Worm (Caenorhabditis elegans) whole organism, L1 larva: Measurements from ENCODE around the gene math-4.
"Not testable (repeated sequence)": the region's sequence is repeated elsewhere in the genome, so short reads cannot be mapped to it uniquely, and the experiment has no call there.

Source experiments
- C04F5.9 ChIP-seq: sonication (generic microtip); optimal IDR thresholded peaks from 2 replicates; lab custom pipeline; 2016; ENCODE audit warnings: missing genetic modification characterization, missing compliant biosample characterization
- C16A3.4 ChIP-seq: fragments of 150-350 bp; optimal IDR thresholded peaks from 2 replicates; lab custom pipeline; 2014; ENCODE audit warnings: missing biosample characterization, missing genetic modification characterization
- F16B12.6 ChIP-seq: fragments of 150-350 bp; optimal IDR thresholded peaks from 2 replicates; lab custom pipeline; 2014; ENCODE audit warnings: missing biosample characterization, missing genetic modification characterization
- Y116A8C.19 ChIP-seq: sonication (generic microtip); optimal IDR thresholded peaks from 2 replicates; lab custom pipeline; 2016; ENCODE audit warnings: missing compliant biosample characterization, missing genetic modification characterization, borderline replicate concordance
- aha-1 ChIP-seq: fragments of 150-350 bp; optimal IDR thresholded peaks from 2 replicates; lab custom pipeline; 2014; ENCODE audit warnings: missing biosample characterization, missing genetic modification characterization
- alr-1 ChIP-seq: fragments of 200-800 bp; sonication (Bioruptor generic); optimal IDR thresholded peaks from 2 replicates; lab custom pipeline; 2018; ENCODE audit warnings: borderline replicate concordance, mild to moderate bottlenecking, missing genetic modification characterization, missing compliant biosample characterization
- ama-1 ChIP-seq: fragments of 150-350 bp; optimal IDR thresholded peaks from 2 replicates; lab custom pipeline; 2014
- ceh-63 ChIP-seq: fragments of 200-800 bp; sonication (Bioruptor generic); optimal IDR thresholded peaks from 2 replicates; lab custom pipeline; 2018; ENCODE audit warnings: mild to moderate bottlenecking, missing genetic modification characterization, missing compliant biosample characterization
- ceh-8 ChIP-seq: fragments of 200-800 bp; sonication (Bioruptor generic); optimal IDR thresholded peaks from 2 replicates; lab custom pipeline; 2018; ENCODE audit warnings: mild to moderate bottlenecking, missing genetic modification characterization, moderate library complexity, missing compliant biosample characterization
- ceh-88 ChIP-seq: fragments of 200-800 bp; sonication (Bioruptor generic); IDR thresholded peaks from 2 replicates; pipeline ENCODE4 v1.3.6; 2022; ENCODE audit warnings: missing genetic modification characterization, missing compliant biosample characterization
- efl-1 ChIP-seq, 4 experiments: fragments of 150-350 bp; optimal IDR thresholded peaks in 3 of 4; peaks in 1 of 4; 1 replicate in 1 of 4; 2 replicates in 3 of 4; lab custom pipeline; 2014; ENCODE audit warnings: missing biosample characterization in 2 of 4, missing genetic modification characterization in 2 of 4, missing genetic modification reagents in 2 of 4
- egl-27 ChIP-seq, 2 experiments: fragments of 150-350 bp in 1 of 2; sonication (generic microtip); optimal IDR thresholded peaks; 3 replicates each; lab custom pipeline; 2017 to 2018; ENCODE audit warnings: missing biosample characterization in 2 of 2, missing genetic modification characterization in 2 of 2, missing genetic modification reagents in 2 of 2
- elt-2 ChIP-seq: sonication (generic microtip); optimal IDR thresholded peaks from 2 replicates; lab custom pipeline; 2016; ENCODE audit warnings: missing genetic modification characterization, mild to moderate bottlenecking, inconsistent platforms, missing compliant biosample characterization, missing genetic modification reagents
- elt-3 ChIP-seq, 6 experiments: fragments of 150-350 bp in 1 of 6; sonication (generic microtip); optimal IDR thresholded peaks; 2 replicates each; lab custom pipeline; 2017 to 2018; ENCODE audit warnings: missing biosample characterization in 6 of 6, missing genetic modification characterization in 6 of 6, inconsistent platforms in 1 of 6
- ets-5 ChIP-seq: fragments of 200-800 bp; sonication (Bioruptor generic); IDR thresholded peaks from 2 replicates; pipeline ENCODE4 v1.3.6; 2022; ENCODE audit warnings: missing genetic modification characterization, missing compliant biosample characterization
- fkh-4 ChIP-seq: sonication (generic microtip); optimal IDR thresholded peaks from 2 replicates; lab custom pipeline; 2016; ENCODE audit warnings: missing compliant biosample characterization, missing genetic modification characterization, borderline replicate concordance
- fos-1 ChIP-seq: fragments of 150-350 bp; optimal IDR thresholded peaks from 2 replicates; lab custom pipeline; 2014; ENCODE audit warnings: missing biosample characterization, missing genetic modification characterization
- hlh-4 ChIP-seq: sonication (generic microtip); optimal IDR thresholded peaks from 2 replicates; lab custom pipeline; 2016; ENCODE audit warnings: mild to moderate bottlenecking, missing genetic modification characterization, missing compliant biosample characterization
- hpl-2 ChIP-seq: fragments of 150-350 bp; optimal IDR thresholded peaks from 2 replicates; lab custom pipeline; 2014; ENCODE audit warnings: missing biosample characterization, missing genetic modification reagents, missing genetic modification characterization
- irx-1 ChIP-seq: sonication (generic microtip); optimal IDR thresholded peaks from 2 replicates; lab custom pipeline; 2016; ENCODE audit warnings: missing genetic modification characterization, missing compliant biosample characterization
- isw-1 ChIP-seq: fragments of 200-800 bp; sonication (Bioruptor generic); IDR thresholded peaks from 2 replicates; pipeline ENCODE4 v1.3.6; 2022; ENCODE audit warnings: missing genetic modification characterization, missing compliant biosample characterization
- lin-13 ChIP-seq: fragments of 150-350 bp; optimal IDR thresholded peaks from 2 replicates; lab custom pipeline; 2014; ENCODE audit warnings: missing biosample characterization, missing genetic modification reagents, missing genetic modification characterization
- lin-15B ChIP-seq: fragments of 150-350 bp; sonication (generic microtip); optimal IDR thresholded peaks from 3 replicates; lab custom pipeline; 2014; ENCODE audit warnings: missing biosample characterization, missing genetic modification characterization
- lin-39 ChIP-seq: fragments of 150-350 bp; optimal IDR thresholded peaks from 2 replicates; lab custom pipeline; 2014; ENCODE audit warnings: missing biosample characterization, missing genetic modification reagents, missing genetic modification characterization
- lir-3 ChIP-seq: sonication (generic microtip); optimal IDR thresholded peaks from 2 replicates; lab custom pipeline; 2016; ENCODE audit warnings: mild to moderate bottlenecking, missing genetic modification characterization, moderate library complexity, missing compliant biosample characterization; ENCODE audit not compliant: poor library complexity
- nhr-47 ChIP-seq: sonication (generic microtip); optimal IDR thresholded peaks from 2 replicates; lab custom pipeline; 2016; ENCODE audit warnings: mild to moderate bottlenecking, missing genetic modification characterization, moderate library complexity, missing compliant biosample characterization
- nhr-77 ChIP-seq: fragments of 150-350 bp; optimal IDR thresholded peaks from 2 replicates; lab custom pipeline; 2014; ENCODE audit warnings: missing biosample characterization, missing genetic modification characterization
- nhr-84 ChIP-seq: sonication (generic microtip); optimal IDR thresholded peaks from 2 replicates; lab custom pipeline; 2017; ENCODE audit warnings: missing biosample characterization, missing genetic modification characterization
- nhr-85 ChIP-seq: sonication (generic microtip); peaks from one replicate; lab custom pipeline; 2016; ENCODE audit warnings: missing genetic modification characterization, inconsistent platforms, missing compliant biosample characterization
- pag-3 ChIP-seq: sonication (generic microtip); optimal IDR thresholded peaks from 2 replicates; lab custom pipeline; 2017; ENCODE audit warnings: missing genetic modification characterization, mild to moderate bottlenecking, missing compliant biosample characterization, antibody characterized with exemption, borderline replicate concordance; ENCODE audit not compliant: insufficient read depth
- pax-3 ChIP-seq: fragments of 200-800 bp; sonication (Bioruptor generic); optimal IDR thresholded peaks from 2 replicates; lab custom pipeline; 2018; ENCODE audit warnings: mild to moderate bottlenecking, missing genetic modification characterization, moderate library complexity, missing compliant biosample characterization
- snpc-4 ChIP-seq: fragments of 150-350 bp; optimal IDR thresholded peaks from 2 replicates; lab custom pipeline; 2014; ENCODE audit warnings: missing biosample characterization, missing genetic modification characterization
- snu-23 ChIP-seq: sonication (generic microtip); optimal IDR thresholded peaks from 2 replicates; lab custom pipeline; 2016; ENCODE audit warnings: missing genetic modification characterization, missing compliant biosample characterization
- sox-4 ChIP-seq: sonication (generic microtip); optimal IDR thresholded peaks from 2 replicates; lab custom pipeline; 2016; ENCODE audit warnings: missing genetic modification characterization, missing compliant biosample characterization
- sup-37 ChIP-seq: fragments of 200-800 bp; sonication (Bioruptor generic); optimal IDR thresholded peaks from 2 replicates; lab custom pipeline; 2018; ENCODE audit warnings: mild to moderate bottlenecking, missing genetic modification characterization, missing compliant biosample characterization
- unc-130 ChIP-seq: fragments of 150-350 bp; optimal IDR thresholded peaks from 2 replicates; lab custom pipeline; 2017; ENCODE audit warnings: missing biosample characterization, missing genetic modification characterization, inconsistent platforms
- vab-15 ChIP-seq: sonication (generic microtip); optimal IDR thresholded peaks from 2 replicates; lab custom pipeline; 2017; ENCODE audit warnings: missing genotype, mild to moderate bottlenecking, missing genetic modification characterization, missing compliant biosample characterization
- zag-1 ChIP-seq: fragments of 150-350 bp; optimal IDR thresholded peaks from 2 replicates; lab custom pipeline; 2014; ENCODE audit warnings: missing biosample characterization, missing genetic modification characterization
- ztf-11 ChIP-seq, 2 experiments: sonication (generic microtip); optimal IDR thresholded peaks; 2 replicates each; lab custom pipeline; 2016 to 2017; ENCODE audit warnings: missing genetic modification characterization in 2 of 2, missing biosample characterization in 1 of 2, missing compliant biosample characterization in 1 of 2

The math-4 gene

DNA sequence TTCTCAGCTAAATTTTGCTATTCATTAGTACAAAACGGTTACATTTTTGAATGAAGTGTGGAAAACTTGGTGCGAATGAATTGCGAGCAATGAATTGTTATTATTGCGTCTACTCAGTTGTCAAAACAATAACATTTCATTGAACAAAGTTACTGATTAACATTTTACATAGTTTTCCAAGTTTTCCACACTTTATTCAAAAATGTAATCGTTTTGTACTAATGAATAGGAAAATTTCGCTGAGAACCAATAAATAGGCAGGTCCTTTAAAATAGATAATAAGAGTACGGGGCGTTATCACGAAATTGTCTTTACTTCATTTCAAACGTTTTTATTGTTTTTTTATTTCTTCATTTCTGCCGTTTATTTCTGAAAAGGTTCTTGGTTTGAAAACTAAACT, at the start of gene math-4:
math-4 (minus strand) TSS at position 101 of the 400 bp plus-strand sequence.
- TF ChIP-seq efl-1 (optimal IDR thresholded peaks at IDR 0.05; lab: Kevin White, UChicago), result no peak
- peak in 1 of 2 experiments; percentile 84 for TF ChIP-seq efl-1 (GFP tag; optimal IDR thresholded peaks at IDR 0.05 in 1 of 2; lab: Kevin White, UChicago)
- TF ChIP-seq nhr-77 (tag; lab: Kevin White, UChicago), result no peak
- TF ChIP-seq, all 84 proteins: peak for 1

DNA sequence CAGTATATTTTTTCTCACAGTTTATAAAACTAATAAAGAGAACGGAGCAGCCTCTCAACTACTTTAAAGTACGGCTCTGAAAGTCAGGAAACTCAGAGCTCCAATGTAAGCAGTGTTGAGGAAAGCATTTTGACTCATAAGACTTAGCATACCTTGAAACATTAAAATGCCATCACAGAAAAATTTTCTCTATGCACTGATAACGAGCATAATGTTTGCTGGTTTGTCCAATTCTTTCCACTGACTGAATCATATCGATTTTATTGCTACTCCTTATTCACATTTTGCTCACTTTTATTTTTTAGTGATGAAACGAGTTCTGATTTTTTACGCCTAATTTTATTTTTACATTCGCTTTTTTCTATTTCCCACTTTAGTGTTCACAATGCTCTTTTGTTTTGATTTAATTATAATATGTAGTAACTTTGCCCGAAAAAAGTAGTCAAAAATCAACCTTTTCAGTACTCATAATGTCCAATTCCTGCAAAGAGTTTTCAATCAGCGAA, 49.6 kb upstream of the math-4 start, which contains the start of gene math-39:
math-39 (plus strand) TSS at position 456 of the 506 bp plus-strand sequence.
- no peak for TF ChIP-seq ceh-88 (GFP tag; lab: Robert Waterston, UW)
- no peak for TF ChIP-seq ets-5
- TF ChIP-seq alr-1 (tag; lab: Kevin White, UChicago), result no peak
- TF ChIP-seq hpl-2 (GFP tag; lab: Kevin White, UChicago), result no peak
- TF ChIP-seq snu-23 (GFP tag; lab: Kevin White, UChicago), result no peak
- TF ChIP-seq C16A3.4 (tag; lab: Kevin White, UChicago), result no peak
- no peak for TF ChIP-seq pax-3 (tag; lab: Kevin White, UChicago)
- no peak for TF ChIP-seq C04F5.9 (tag; lab: Kevin White, UChicago)
- no peak for TF ChIP-seq unc-130 (tag; lab: Kevin White, UChicago)
- no peak for TF ChIP-seq lir-3 (tag; lab: Kevin White, UChicago)
- TF ChIP-seq elt-3 (tag; optimal IDR thresholded peaks at IDR 0.05; lab: Kevin White, UChicago), result no peak
- TF ChIP-seq lin-39 (tag; lab: Kevin White, UChicago), result no peak
- no peak for TF ChIP-seq aha-1 (tag; lab: Kevin White, UChicago)
- no peak for TF ChIP-seq ceh-8 (GFP tag; lab: Kevin White, UChicago)
- TF ChIP-seq sup-37 (GFP tag; lab: Kevin White, UChicago), result no peak
- no peak for TF ChIP-seq F16B12.6 (tag; lab: Kevin White, UChicago)
- no peak for TF ChIP-seq fkh-4

DNA sequence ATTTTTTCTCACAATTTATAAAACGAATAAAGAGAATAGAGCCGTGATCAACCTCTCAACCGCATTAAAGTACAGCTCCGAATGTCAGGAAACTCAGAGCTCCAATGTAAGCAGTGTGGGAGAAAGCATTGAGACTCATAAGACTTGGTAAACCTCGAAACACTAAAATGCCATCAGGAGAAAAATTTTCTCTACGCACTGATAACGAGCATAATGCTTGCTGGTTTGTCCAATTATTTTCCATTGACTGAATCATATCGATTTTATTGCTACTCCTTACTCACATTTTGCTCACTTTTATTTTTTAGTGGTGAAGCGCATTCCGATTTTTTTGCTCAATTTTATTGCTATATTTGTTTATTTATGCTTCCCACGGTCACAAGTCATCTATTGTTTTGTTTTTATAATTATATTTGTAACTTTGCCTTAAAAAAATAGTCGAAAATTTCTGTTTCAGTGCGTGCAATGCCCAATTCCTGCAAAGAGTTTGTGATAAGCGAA, 47.9 kb upstream of the math-4 start, which contains the start of gene math-40:
math-40 (plus strand) TSS at position 451 of the 501 bp plus-strand sequence.
- TF ChIP-seq lin-15B (no peak), pag-3 (tag; lab: Kevin White, UChicago) (no peak), unc-130 (tag; lab: Kevin White, UChicago) (no peak), elt-2 (tag; lab: Kevin White, UChicago) (peak; percentile 26), snu-23 (GFP tag; lab: Kevin White, UChicago) (no peak), sox-4 (tag; lab: Kevin White, UChicago) (no peak), efl-1 (optimal IDR thresholded peaks at IDR 0.05; lab: Kevin White, UChicago) (no peak), efl-1 (GFP tag; optimal IDR thresholded peaks at IDR 0.05 in 1 of 2; lab: Kevin White, UChicago) (peak in 1 of 2 experiments; percentile 18), fos-1 (tag; lab: Kevin White, UChicago) (no peak), vab-15 (tag; lab: Kevin White, UChicago) (no peak), lin-39 (tag; lab: Kevin White, UChicago) (no peak)
- TF ChIP-seq, all 84 proteins: peak for 2

DNA sequence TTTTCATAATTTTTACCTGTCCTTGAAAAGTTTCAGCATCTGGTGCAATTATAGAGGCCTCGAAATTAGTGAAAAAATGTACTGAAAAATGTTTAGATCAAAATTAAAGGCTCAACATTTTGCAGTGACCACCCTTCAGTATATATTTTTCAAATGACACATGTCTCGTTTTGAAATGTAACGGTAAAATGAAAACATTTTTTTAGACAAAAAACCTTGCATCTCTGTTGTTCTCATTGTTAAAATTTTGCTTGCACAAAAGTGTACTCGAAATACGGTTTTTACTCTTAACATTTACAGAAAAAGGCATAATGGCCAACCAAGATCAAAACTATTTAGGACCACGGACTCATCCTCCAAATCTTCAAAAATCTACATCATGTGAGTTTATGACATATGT, 42.0 kb upstream of the math-4 start, which contains the start of gene math-41:
math-41 (plus strand) TSS at position 301 of the 400 bp plus-strand sequence.
- TF ChIP-seq hpl-2 (GFP tag; lab: Kevin White, UChicago); pag-3 (tag; lab: Kevin White, UChicago); ceh-88 (GFP tag; lab: Robert Waterston, UW): not testable (repeated sequence)

DNA sequence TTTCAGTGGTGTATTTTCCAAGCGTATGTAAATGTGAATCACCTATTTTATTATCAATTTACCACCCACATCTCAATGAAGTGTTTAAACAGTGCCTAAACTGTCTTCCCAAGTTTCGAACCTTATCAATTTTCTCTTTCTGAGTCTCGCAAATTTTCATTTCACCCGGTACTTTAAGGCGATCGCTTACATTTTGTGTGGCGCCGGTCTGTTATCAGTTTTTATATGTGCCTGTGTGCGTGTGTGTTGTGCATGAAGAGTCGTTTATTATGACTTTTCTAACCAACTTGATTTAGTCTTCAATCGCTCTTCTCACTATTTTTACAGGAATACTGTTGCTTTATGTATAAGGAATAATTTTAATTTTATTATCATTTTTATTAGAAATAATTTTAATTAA, 41.2 kb upstream of the math-4 start:
- TF ChIP-seq elt-2 (tag; lab: Kevin White, UChicago), result peak; percentile 62

DNA sequence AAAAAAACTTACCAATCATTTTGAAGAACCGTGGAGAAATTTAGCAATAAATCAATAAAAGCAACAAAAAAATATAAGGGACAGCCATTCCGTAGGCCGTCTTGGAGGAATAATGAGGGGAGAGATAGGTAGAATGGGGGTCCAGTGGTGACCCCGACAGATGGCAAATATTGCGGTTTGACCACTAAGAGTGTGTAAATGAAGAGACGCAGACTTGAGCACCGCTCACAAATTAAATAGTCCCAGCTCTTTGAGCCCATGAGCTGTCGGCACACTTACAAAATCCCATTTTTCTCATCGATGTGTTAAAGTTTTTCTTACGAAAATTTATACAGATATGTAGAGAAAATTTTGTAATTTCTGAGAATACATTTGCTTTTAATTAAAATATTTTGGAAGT, 38.4 kb upstream of the math-4 start, which contains the start of gene fbxa-3:
fbxa-3 (minus strand) TSS at position 101 of the 400 bp plus-strand sequence.
- TF ChIP-seq ztf-11 (tag; optimal IDR thresholded peaks at IDR 0.05; lab: Kevin White, UChicago) (no peak), efl-1 (optimal IDR thresholded peaks at IDR 0.05; lab: Kevin White, UChicago) (no peak), efl-1 (GFP tag; optimal IDR thresholded peaks at IDR 0.05 in 1 of 2; lab: Kevin White, UChicago) (no peak), nhr-84 (tag; lab: Kevin White, UChicago) (no peak), nhr-47 (tag; lab: Kevin White, UChicago) (no peak), lin-13 (GFP tag; lab: Kevin White, UChicago) (no peak), hlh-4 (tag; lab: Kevin White, UChicago) (no peak), snpc-4 (no peak), nhr-85 (tag; lab: Kevin White, UChicago) (no peak), ceh-63 (GFP tag; lab: Kevin White, UChicago) (no peak), zag-1 (tag; lab: Kevin White, UChicago) (no peak), pag-3 (tag; lab: Kevin White, UChicago) (no peak), isw-1 (GFP tag; lab: Robert Waterston, UW) (no peak), ama-1 (lab: Kevin White, UChicago) (no peak), egl-27 (tag; optimal IDR thresholded peaks at IDR 0.05; lab: Kevin White, UChicago) (no peak), Y116A8C.19 (tag; lab: Kevin White, UChicago) (no peak), irx-1 (tag; lab: Kevin White, UChicago) (no peak), pax-3 (tag; lab: Kevin White, UChicago) (no peak)
